Fruit fly (Drosophila melanogaster) whole organism, prepupa: ENCODE measurements around the gene CG10274.
"Not testable (repeated sequence)": the region's sequence is repeated elsewhere in the genome, so short reads cannot be mapped to it uniquely, and the experiment has no call there.

Experiments used
- CG10631 ChIP-seq: fragments of 200-800 bp; sonication (Bioruptor generic); optimal IDR thresholded peaks from 2 replicates; lab custom pipeline; 2016; ENCODE audit warnings: missing biosample characterization, missing genetic modification characterization
- CG3032 ChIP-seq: fragments of 200-800 bp; optimal IDR thresholded peaks from 2 replicates; lab custom pipeline; 2019; ENCODE audit warnings: missing biosample characterization, mild to moderate bottlenecking, missing genetic modification characterization, moderate library complexity
- CG32006 ChIP-seq: fragments of 200-800 bp; sonication (Bioruptor generic); optimal IDR thresholded peaks from 3 replicates; lab custom pipeline; 2017; ENCODE audit warnings: missing biosample characterization, mild to moderate bottlenecking, missing genetic modification characterization
- CG6854 ChIP-seq: fragments of 200-800 bp; sonication (Bioruptor generic); optimal IDR thresholded peaks from 2 replicates; lab custom pipeline; 2017; ENCODE audit warnings: missing biosample characterization, mild to moderate bottlenecking, missing genetic modification characterization
- CG8319 ChIP-seq: fragments of 200-800 bp; sonication (Bioruptor generic); optimal IDR thresholded peaks from 3 replicates; lab custom pipeline; 2016; ENCODE audit warnings: missing biosample characterization, missing genetic modification characterization
- Hr39 ChIP-seq: fragments of 200-800 bp; sonication (Bioruptor generic); optimal IDR thresholded peaks from 2 replicates; lab custom pipeline; 2016; ENCODE audit warnings: missing biosample characterization, missing genetic modification characterization
- Sox102F ChIP-seq: fragments of 200-800 bp; sonication (Bioruptor generic); optimal IDR thresholded peaks from 2 replicates; lab custom pipeline; 2016; ENCODE audit warnings: missing biosample characterization, mild to moderate bottlenecking, missing genetic modification characterization
- esn ChIP-seq: fragments of 200-800 bp; sonication (Bioruptor generic); optimal IDR thresholded peaks from 2 replicates; lab custom pipeline; 2016; ENCODE audit warnings: missing biosample characterization, mild to moderate bottlenecking, missing genetic modification characterization, moderate library complexity
- fd85E ChIP-seq: fragments of 200-800 bp; sonication (Bioruptor generic); optimal IDR thresholded peaks from 3 replicates; lab custom pipeline; 2016; ENCODE audit warnings: missing biosample characterization, missing genetic modification characterization
- salr ChIP-seq, 2 experiments: fragments of 200-800 bp; sonication (Bioruptor generic); optimal IDR thresholded peaks; 3 replicates each; lab custom pipeline; 2016 to 2018; ENCODE audit warnings: missing biosample characterization in 2 of 2, missing genetic modification characterization in 2 of 2, mild to moderate bottlenecking in 1 of 2

- TF ChIP-seq Hr39 (GFP tag; lab: Kevin White, UChicago); Sox102F (GFP tag; lab: Kevin White, UChicago); CG32006 (GFP tag; lab: Kevin White, UChicago); CG8319; fd85E (GFP tag; lab: Kevin White, UChicago); CG10631 (GFP tag; lab: Kevin White, UChicago); esn; CG6854 (GFP tag; lab: Kevin White, UChicago); salr (GFP tag; optimal IDR thresholded peaks at IDR 0.05; lab: Kevin White, UChicago); CG3032 (tag; lab: Kevin White, UChicago): not testable (repeated sequence)
These were observed 32.4 kb downstream of the CG10274 start, which contains the start of gene Lcp65Ab1 for dm6 chr3L:6149248-6149647.
